Worm (Caenorhabditis elegans): ENCODE measurements around the gene nspd-2.

The nspd-2 gene

ce11 chrIV:9884257-9884656 lies 40.4 kb downstream of the nspd-2 start, which contains the start of the genes prp-18 and mccc-1 (continued):
- TF ChIP-seq snpc-1.2 (GFP tag; IDR thresholded peaks at IDR 0.05) (0 out of 2 replicates have a peak, but pooled peaks have one; percentile 24), ztf-7 (tag; optimal IDR thresholded peaks at IDR 0.05) (no peak), lin-1 (GFP tag; IDR thresholded peaks at IDR 0.05) (no peak), madf-5 (GFP tag; IDR thresholded peaks at IDR 0.05) (0 out of 4 replicates have a peak, but pooled peaks of 1 of the 2 experiments have one; percentile 14), mes-2 (tag; optimal IDR thresholded peaks at IDR 0.05; ENCODE audit: poor library complexity, severe bottlenecking) (peak; percentile 72), lim-7 (GFP tag; IDR thresholded peaks at IDR 0.05) (no peak), hif-1 (tag; optimal IDR thresholded peaks at IDR 0.05) (no peak), Y48G9A.11 (GFP tag; IDR thresholded peaks at IDR 0.05) (no peak), ceh-28 (tag; optimal IDR thresholded peaks at IDR 0.05) (no peak), zfp-3 (GFP tag; conservative IDR thresholded peaks at IDR 0.05) (no peak), ceh-82 (tag; optimal IDR thresholded peaks at IDR 0.05) (no peak), jun-1 (tag; optimal IDR thresholded peaks at IDR 0.05) (no peak), zfp-2 (tag; optimal IDR thresholded peaks at IDR 0.05) (no peak), F37D6.2 (tag; optimal IDR thresholded peaks at IDR 0.05) (no peak), mdt-29 (GFP tag; IDR thresholded peaks at IDR 0.05) (no peak), T26A8.4 (GFP tag; IDR thresholded peaks at IDR 0.05) (no peak), lin-38 (GFP tag; IDR thresholded peaks at IDR 0.05) (peak; percentile 94), lir-3 (tag; optimal IDR thresholded peaks at IDR 0.05) (no peak), dpl-1 (GFP tag; optimal IDR thresholded peaks at IDR 0.05) (peak; percentile 61), lin-15B (tag; optimal IDR thresholded peaks at IDR 0.05) (no peak), unc-39 (tag; optimal IDR thresholded peaks at IDR 0.05) (no peak), lin-29 (GFP tag; IDR thresholded peaks at IDR 0.05) (no peak), Y105C5A.15 (GFP tag; IDR thresholded peaks at IDR 0.05) (no peak), sdz-12 (GFP tag; optimal IDR thresholded peaks at IDR 0.05) (no peak), lsy-2 (tag; optimal IDR thresholded peaks at IDR 0.05) (no peak), nhr-11 (tag; optimal IDR thresholded peaks at IDR 0.05) (no peak), nhr-41 (GFP tag; IDR thresholded peaks at IDR 0.05) (no peak), php-3 (GFP tag; IDR thresholded peaks at IDR 0.05) (no peak), hlh-11 (tag; optimal IDR thresholded peaks at IDR 0.05) (peak; percentile 3), nhr-25 (tag; optimal IDR thresholded peaks at IDR 0.05; ENCODE audit: borderline replicate concordance, insufficient read depth) (no peak), skn-1 (tag; optimal IDR thresholded peaks at IDR 0.05) (no peak), saeg-2 (GFP tag; IDR thresholded peaks at IDR 0.05) (no peak), F44E2.7 (GFP tag; IDR thresholded peaks at IDR 0.05) (no peak), dve-1 (tag; optimal IDR thresholded peaks at IDR 0.05; ENCODE audit: insufficient read depth) (no peak), ceh-32 (tag; optimal IDR thresholded peaks at IDR 0.05; ENCODE audit: poor library complexity) (no peak), zip-2 (tag; optimal IDR thresholded peaks at IDR 0.05) (no peak)

- TF ChIP-seq lir-3 (tag; optimal IDR thresholded peaks at IDR 0.05) (no peak), set-16 (GFP tag; IDR thresholded peaks at IDR 0.05) (no peak), nhr-28 (tag; optimal IDR thresholded peaks at IDR 0.05) (no peak), zfp-3 (GFP tag; conservative IDR thresholded peaks at IDR 0.05) (no peak), R02D3.7 (tag; optimal IDR thresholded peaks at IDR 0.05) (no peak), cey-2 (tag; optimal IDR thresholded peaks at IDR 0.05; ENCODE audit: borderline replicate concordance, insufficient read depth) (no peak), ztf-11 (tag; optimal IDR thresholded peaks at IDR 0.05) (no peak), ceh-62 (tag; optimal IDR thresholded peaks at IDR 0.05) (no peak), mdl-1 (tag; optimal IDR thresholded peaks at IDR 0.05) (no peak), zip-2 (tag; optimal IDR thresholded peaks at IDR 0.05) (no peak), vab-7 (GFP tag; IDR thresholded peaks at IDR 0.05) (no peak), hif-1 (tag; optimal IDR thresholded peaks at IDR 0.05) (no peak), daf-8 (GFP tag; IDR thresholded peaks at IDR 0.05) (no peak), saeg-2 (GFP tag; IDR thresholded peaks at IDR 0.05) (no peak), F44E2.7 (GFP tag; IDR thresholded peaks at IDR 0.05) (no peak), egl-27 (tag; optimal IDR thresholded peaks at IDR 0.05) (no peak), snpc-1.2 (GFP tag; IDR thresholded peaks at IDR 0.05) (no peak)
Observed at ce11 chrIV:9889857-9890256, 46.0 kb downstream of the nspd-2 start, which contains the start of gene ttbk-3. ttbk-3 (minus strand) TSS chrIV:9889957.
